In genomic region chr2L:18653328-18653675, dm6 we compare ENCODE assay signal across 6 fruit fly cellular contexts.
TF ChIP-seq lines count a peak whose summit lies in the region.

No protein-coding gene starts in this region.

- TF ChIP-seq CTCF in whole organism, embryonic (GFP tag; optimal IDR thresholded peaks at IDR 0.05; lab: Kevin White, UChicago), result no peak

TF ChIP-seq in whole organism, 6 proteins besides CTCF, POLR2A, EP300 and RAD21:
- no peak for TF ChIP-seq EcR (GFP tag; optimal IDR thresholded peaks at IDR 0.05; lab: Kevin White, UChicago)
- TF ChIP-seq CG8478 (optimal IDR thresholded peaks at IDR 0.05; lab: Kevin White, UChicago), result no peak
- TF ChIP-seq pan (optimal IDR thresholded peaks at IDR 0.05; lab: Kevin White, UChicago), result peak; percentile 80

TF ChIP-seq in whole organism, adult, 20 proteins besides CTCF, POLR2A, EP300 and RAD21:
- no peak for TF ChIP-seq cic (GFP tag; optimal IDR thresholded peaks at IDR 0.05; lab: Kevin White, UChicago)
- TF ChIP-seq ovo (GFP tag; optimal IDR thresholded peaks at IDR 0.05; lab: Kevin White, UChicago), result no peak
- TF ChIP-seq tj (GFP tag; optimal IDR thresholded peaks at IDR 0.05; lab: Kevin White, UChicago), result no peak
- TF ChIP-seq toe (GFP tag; optimal IDR thresholded peaks at IDR 0.05; lab: Kevin White, UChicago), result no peak
- no peak for TF ChIP-seq Crg-1 (GFP tag; optimal IDR thresholded peaks at IDR 0.05; lab: Kevin White, UChicago)
- TF ChIP-seq CG14711 (tag; optimal IDR thresholded peaks at IDR 0.05; lab: Kevin White, UChicago), result peak; percentile 23
- TF ChIP-seq cnc (optimal IDR thresholded peaks at IDR 0.05; lab: Kevin White, UChicago), result no peak
- TF ChIP-seq kay (GFP tag; lab: Kevin White, UChicago; ENCODE audit: borderline replicate concordance), result no peak

TF ChIP-seq in whole organism, embryonic, 481 proteins besides CTCF, POLR2A, EP300 and RAD21 (continues in another document):
- TF ChIP-seq CG14014 (GFP tag; IDR thresholded peaks at IDR 0.05; lab: Robert Waterston, UW) (0 out of 2 replicates have a peak, but pooled peaks have one; percentile 15), CG6254 (GFP tag; optimal IDR thresholded peaks at IDR 0.05; lab: Kevin White, UChicago) (peak; percentile 78), psq (GFP tag; optimal IDR thresholded peaks at IDR 0.05; lab: Kevin White, UChicago) (peak; percentile 15), schlank (tag; optimal IDR thresholded peaks at IDR 0.05; lab: Kevin White, UChicago) (no peak), mld (GFP tag; IDR thresholded peaks at IDR 0.05; lab: Robert Waterston, UW; ENCODE audit: partially characterized antibody) (no peak), nerfin-2 (GFP tag; IDR thresholded peaks at IDR 0.05; lab: Robert Waterston, UW; ENCODE audit: partially characterized antibody) (no peak), nau (GFP tag; optimal IDR thresholded peaks at IDR 0.05; lab: Kevin White, UChicago) (peak; percentile 52), CG18476 (GFP tag; optimal IDR thresholded peaks at IDR 0.05; lab: Kevin White, UChicago) (peak; percentile 58), Xbp1 (GFP tag; optimal IDR thresholded peaks at IDR 0.05; lab: Kevin White, UChicago) (peak; percentile 77), mirr (GFP tag; optimal IDR thresholded peaks at IDR 0.05; lab: Kevin White, UChicago) (no peak), tll (GFP tag; optimal IDR thresholded peaks at IDR 0.05; lab: Kevin White, UChicago) (peak in 1 of 2 experiments; percentile 4), CG2199 (GFP tag; IDR thresholded peaks at IDR 0.05; lab: Robert Waterston, UW) (peak; percentile 78; the same call in 1 of the 3 replicates), CG10959 (GFP tag; IDR thresholded peaks at IDR 0.05; lab: Robert Waterston, UW) (peak; percentile 68), Hr39 (optimal IDR thresholded peaks at IDR 0.05; lab: Kevin White, UChicago) (no peak), CG2116 (GFP tag; optimal IDR thresholded peaks at IDR 0.05; lab: Kevin White, UChicago) (peak; percentile 10), CG9932 (GFP tag; IDR thresholded peaks at IDR 0.05; lab: Robert Waterston, UW) (no peak), CG2875 (GFP tag; optimal IDR thresholded peaks at IDR 0.05; lab: Kevin White, UChicago) (peak; percentile 69), pita (GFP tag; optimal IDR thresholded peaks at IDR 0.05; lab: Kevin White, UChicago) (no peak), ato (GFP tag; IDR thresholded peaks at IDR 0.05; lab: Robert Waterston, UW; ENCODE audit: partially characterized antibody) (no peak)

TF ChIP-seq in whole organism, prepupa, 60 proteins besides CTCF, POLR2A, EP300 and RAD21 (continues in another document):
- TF ChIP-seq CG6854 (GFP tag; optimal IDR thresholded peaks at IDR 0.05; lab: Kevin White, UChicago) (no peak), CG11902 (GFP tag; optimal IDR thresholded peaks at IDR 0.05; lab: Kevin White, UChicago) (peak; percentile 78), CG10631 (GFP tag; optimal IDR thresholded peaks at IDR 0.05; lab: Kevin White, UChicago) (peak; percentile 78), CG10669 (GFP tag; optimal IDR thresholded peaks at IDR 0.05; lab: Kevin White, UChicago) (peak; percentile 85), CG34406 (GFP tag; optimal IDR thresholded peaks at IDR 0.05; lab: Kevin White, UChicago) (peak; percentile 82), CG3032 (tag; optimal IDR thresholded peaks at IDR 0.05; lab: Kevin White, UChicago) (peak; percentile 82), CG8319 (GFP tag; optimal IDR thresholded peaks at IDR 0.05; lab: Kevin White, UChicago) (peak; percentile 78), CG16779 (tag; optimal IDR thresholded peaks at IDR 0.05; lab: Kevin White, UChicago) (no peak), Ets21C (GFP tag; optimal IDR thresholded peaks at IDR 0.05; lab: Kevin White, UChicago) (peak; percentile 90), Eip75B (GFP tag; optimal IDR thresholded peaks at IDR 0.05; lab: Kevin White, UChicago) (peak; percentile 76), lz (GFP tag; optimal IDR thresholded peaks at IDR 0.05; lab: Kevin White, UChicago) (peak; percentile 82), Hr38 (GFP tag; optimal IDR thresholded peaks at IDR 0.05; lab: Kevin White, UChicago) (no peak), CG3919 (GFP tag; optimal IDR thresholded peaks at IDR 0.05; lab: Kevin White, UChicago) (peak; percentile 86), fd59A (GFP tag; optimal IDR thresholded peaks at IDR 0.05; lab: Kevin White, UChicago) (peak; percentile 70), CG32006 (GFP tag; optimal IDR thresholded peaks at IDR 0.05; lab: Kevin White, UChicago) (peak; percentile 67), CG1621 (tag; optimal IDR thresholded peaks at IDR 0.05; lab: Kevin White, UChicago) (peak; percentile 81), salr (GFP tag; optimal IDR thresholded peaks at IDR 0.05; lab: Kevin White, UChicago) (peak; percentile 43 to 62), Gug (GFP tag; IDR thresholded peaks at IDR 0.05; lab: Robert Waterston, UW) (peak; percentile 35; the same call in 1 of the 2 replicates), eg (GFP tag; IDR thresholded peaks at IDR 0.05; lab: Robert Waterston, UW) (peak; percentile 72; the same call in 2 of the 3 replicates), Met (GFP tag; optimal IDR thresholded peaks at IDR 0.05; lab: Kevin White, UChicago) (peak; percentile 81), CG9139 (GFP tag; optimal IDR thresholded peaks at IDR 0.05; lab: Kevin White, UChicago) (peak; percentile 48)

TF ChIP-seq in whole organism, pupa, 21 proteins besides CTCF, POLR2A, EP300 and RAD21:
- TF ChIP-seq EcR (GFP tag; optimal IDR thresholded peaks at IDR 0.05; lab: Kevin White, UChicago), result no peak
- TF ChIP-seq D1 (tag; optimal IDR thresholded peaks at IDR 0.05; lab: Kevin White, UChicago), result peak; percentile 62
- no peak for TF ChIP-seq rn (GFP tag; IDR thresholded peaks at IDR 0.05; lab: Robert Waterston, UW)
- peak; percentile 77 for TF ChIP-seq CG4496 (GFP tag; IDR thresholded peaks at IDR 0.05; lab: Robert Waterston, UW)
- peak; percentile 74 for TF ChIP-seq CG8301 (tag; optimal IDR thresholded peaks at IDR 0.05; lab: Kevin White, UChicago)
- peak; percentile 74 for TF ChIP-seq CG9948 (tag; optimal IDR thresholded peaks at IDR 0.05; lab: Kevin White, UChicago)
- TF ChIP-seq CG14655 (GFP tag; optimal IDR thresholded peaks at IDR 0.05; lab: Kevin White, UChicago), result peak; percentile 78
- TF ChIP-seq CG13204 (GFP tag; optimal IDR thresholded peaks at IDR 0.05; lab: Kevin White, UChicago), result peak; percentile 27
- 0 out of 2 replicates have a peak, but pooled peaks have one; percentile 23 for TF ChIP-seq CG12605 (GFP tag; IDR thresholded peaks at IDR 0.05; lab: Robert Waterston, UW)
- TF ChIP-seq CG15710 (tag; optimal IDR thresholded peaks at IDR 0.05; lab: Kevin White, UChicago), result peak; percentile 78
- TF ChIP-seq CG17806 (tag; optimal IDR thresholded peaks at IDR 0.05; lab: Kevin White, UChicago), result peak; percentile 85
- peak; percentile 83 for TF ChIP-seq CG34367 (tag; optimal IDR thresholded peaks at IDR 0.05; lab: Kevin White, UChicago)
- peak; percentile 86 for TF ChIP-seq Pif1B (GFP tag; optimal IDR thresholded peaks at IDR 0.05; lab: Kevin White, UChicago)
- peak; percentile 65 for TF ChIP-seq fd96Ca (GFP tag; IDR thresholded peaks at IDR 0.05; lab: Robert Waterston, UW)
- peak; percentile 84 for TF ChIP-seq CG8159 (tag; optimal IDR thresholded peaks at IDR 0.05; lab: Kevin White, UChicago)
- peak; percentile 69 for TF ChIP-seq Snoo (tag; optimal IDR thresholded peaks at IDR 0.05; lab: Kevin White, UChicago)
- TF ChIP-seq gl (tag; optimal IDR thresholded peaks at IDR 0.05; lab: Kevin White, UChicago), result peak; percentile 50
- TF ChIP-seq Pif1A (GFP tag; optimal IDR thresholded peaks at IDR 0.05; lab: Kevin White, UChicago), result peak; percentile 82
- no peak for TF ChIP-seq CG10348 (GFP tag; IDR thresholded peaks at IDR 0.05; lab: Robert Waterston, UW)
- no peak for TF ChIP-seq CG32121 (GFP tag; IDR thresholded peaks at IDR 0.05; lab: Robert Waterston, UW)
- TF ChIP-seq Ets98B (GFP tag; IDR thresholded peaks at IDR 0.05; lab: Robert Waterston, UW), result no peak; the same call in 1 of the 2 replicates

TF ChIP-seq in whole organism, wandering third instar larva, 38 proteins besides CTCF, POLR2A, EP300 and RAD21 (continues in another document):
- TF ChIP-seq CrebA (GFP tag; optimal IDR thresholded peaks at IDR 0.05; lab: Kevin White, UChicago; ENCODE audit: borderline replicate concordance) (no peak), sage (GFP tag; optimal IDR thresholded peaks at IDR 0.05; lab: Kevin White, UChicago) (peak; percentile 94), Dfd (GFP tag; optimal IDR thresholded peaks at IDR 0.05; lab: Kevin White, UChicago) (no peak), jim (GFP tag; optimal IDR thresholded peaks at IDR 0.05; lab: Kevin White, UChicago) (no peak), brk (GFP tag; optimal IDR thresholded peaks at IDR 0.05; lab: Kevin White, UChicago) (peak; percentile 94), Myc (optimal IDR thresholded peaks at IDR 0.05; lab: Kevin White, UChicago) (no peak), h (GFP tag; optimal IDR thresholded peaks at IDR 0.05; lab: Kevin White, UChicago) (peak; percentile 97), dsf (GFP tag; optimal IDR thresholded peaks at IDR 0.05; lab: Kevin White, UChicago; ENCODE audit: borderline replicate concordance) (peak; percentile 38), dmrt93B (GFP tag; optimal IDR thresholded peaks at IDR 0.05; lab: Kevin White, UChicago) (peak; percentile 80), OdsH (GFP tag; optimal IDR thresholded peaks at IDR 0.05; lab: Kevin White, UChicago) (peak; percentile 91), psq (GFP tag; optimal IDR thresholded peaks at IDR 0.05; lab: Kevin White, UChicago) (peak; percentile 86), fru (GFP tag; optimal IDR thresholded peaks at IDR 0.05; lab: Kevin White, UChicago) (peak; percentile 93), rgr (GFP tag; optimal IDR thresholded peaks at IDR 0.05; lab: Kevin White, UChicago) (peak; percentile 95), sv (GFP tag; optimal IDR thresholded peaks at IDR 0.05; lab: Kevin White, UChicago) (peak; percentile 41), ey (GFP tag; optimal IDR thresholded peaks at IDR 0.05; lab: Kevin White, UChicago) (peak; percentile 92), Hr83 (GFP tag; optimal IDR thresholded peaks at IDR 0.05; lab: Kevin White, UChicago; ENCODE audit: poor library complexity, severe bottlenecking) (peak; percentile 44), GATAd (GFP tag; optimal IDR thresholded peaks at IDR 0.05; lab: Kevin White, UChicago) (no peak), N (GFP tag; optimal IDR thresholded peaks at IDR 0.05; lab: Kevin White, UChicago) (no peak), Dif (GFP tag; optimal IDR thresholded peaks at IDR 0.05; lab: Kevin White, UChicago; ENCODE audit: partially characterized antibody) (no peak), HLH106 (tag; optimal IDR thresholded peaks at IDR 0.05; lab: Kevin White, UChicago) (peak; percentile 90), Abd-B (GFP tag; optimal IDR thresholded peaks at IDR 0.05; lab: Kevin White, UChicago) (no peak), lola (GFP tag; optimal IDR thresholded peaks at IDR 0.05; lab: Kevin White, UChicago) (no peak), Mio (GFP tag; optimal IDR thresholded peaks at IDR 0.05; lab: Kevin White, UChicago) (peak; percentile 26), Jra (GFP tag; optimal IDR thresholded peaks at IDR 0.05; lab: Kevin White, UChicago) (peak; percentile 69), dl (GFP tag; optimal IDR thresholded peaks at IDR 0.05; lab: Kevin White, UChicago; ENCODE audit: insufficient read depth in 1 of 2, partially characterized antibody in 2 of 2) (no peak), usp (GFP tag; optimal IDR thresholded peaks at IDR 0.05; lab: Kevin White, UChicago) (no peak)
